Fruit fly (Drosophila melanogaster): Measurements from ENCODE around the gene CG8360.

dm6 chr2L:8241700-8242099 is 28.9 kb downstream of the CG8360 start, which contains the start of gene Spn28F:
- TF ChIP-seq CG10631 (GFP tag; optimal IDR thresholded peaks at IDR 0.05) (no peak), OdsH (GFP tag; optimal IDR thresholded peaks at IDR 0.05) (no peak), CG8319 (GFP tag; optimal IDR thresholded peaks at IDR 0.05) (no peak), CG6792 (GFP tag; optimal IDR thresholded peaks at IDR 0.05) (no peak), fd85E (GFP tag; optimal IDR thresholded peaks at IDR 0.05) (no peak), cyc (GFP tag; optimal IDR thresholded peaks at IDR 0.05) (no peak), fd59A (GFP tag; optimal IDR thresholded peaks at IDR 0.05) (no peak), Gug (GFP tag; IDR thresholded peaks at IDR 0.05) (no peak), CG6808 (GFP tag; optimal IDR thresholded peaks at IDR 0.05) (no peak), CG6854 (GFP tag; optimal IDR thresholded peaks at IDR 0.05) (no peak), CG3919 (GFP tag; optimal IDR thresholded peaks at IDR 0.05) (no peak), CG1621 (tag; optimal IDR thresholded peaks at IDR 0.05) (no peak), lz (GFP tag; optimal IDR thresholded peaks at IDR 0.05) (no peak), net (GFP tag; optimal IDR thresholded peaks at IDR 0.05) (no peak)

All from whole organism, prepupa.